Fruit fly (Drosophila melanogaster) whole organism, prepupa: ENCODE data around the gene CG34330.
A peak's percentile ranks its signal among the peaks of the same experiment; 100 is the strongest.

Experiments
- CG10631 ChIP-seq: fragments of 200-800 bp; sonication (Bioruptor generic); optimal IDR thresholded peaks from 2 replicates; lab custom pipeline; 2016; ENCODE audit warnings: missing biosample characterization, missing genetic modification characterization
- CG10669 ChIP-seq: fragments of 200-800 bp; sonication (Bioruptor generic); optimal IDR thresholded peaks from 3 replicates; lab custom pipeline; 2018; ENCODE audit warnings: missing biosample characterization, mild to moderate bottlenecking, missing genetic modification characterization, moderate library complexity
- CG1621 ChIP-seq: fragments of 200-800 bp; sonication (Bioruptor generic); optimal IDR thresholded peaks from 3 replicates; lab custom pipeline; 2018; ENCODE audit warnings: missing biosample characterization, mild to moderate bottlenecking, missing genetic modification characterization
- CG3032 ChIP-seq: fragments of 200-800 bp; optimal IDR thresholded peaks from 2 replicates; lab custom pipeline; 2019; ENCODE audit warnings: missing biosample characterization, mild to moderate bottlenecking, missing genetic modification characterization, moderate library complexity
- CG32006 ChIP-seq: fragments of 200-800 bp; sonication (Bioruptor generic); optimal IDR thresholded peaks from 3 replicates; lab custom pipeline; 2017; ENCODE audit warnings: missing biosample characterization, mild to moderate bottlenecking, missing genetic modification characterization
- CG34406 ChIP-seq: fragments of 200-800 bp; sonication (Bioruptor generic); optimal IDR thresholded peaks from 3 replicates; lab custom pipeline; 2016; ENCODE audit warnings: missing biosample characterization, missing genetic modification characterization
- CG3919 ChIP-seq: fragments of 200-800 bp; sonication (Bioruptor generic); optimal IDR thresholded peaks from 3 replicates; lab custom pipeline; 2016; ENCODE audit warnings: missing biosample characterization, missing genetic modification characterization
- CG6276 ChIP-seq: fragments of 200-800 bp; sonication (Bioruptor generic); optimal IDR thresholded peaks from 2 replicates; lab custom pipeline; 2017; ENCODE audit warnings: missing biosample characterization, mild to moderate bottlenecking, missing genetic modification characterization
- CG6792 ChIP-seq: fragments of 200-800 bp; sonication (Bioruptor generic); optimal IDR thresholded peaks from 3 replicates; lab custom pipeline; 2016; ENCODE audit warnings: missing biosample characterization, missing genetic modification characterization
- CG6808 ChIP-seq: fragments of 200-800 bp; sonication (Bioruptor generic); optimal IDR thresholded peaks from 3 replicates; lab custom pipeline; 2017; ENCODE audit warnings: missing biosample characterization, missing genetic modification characterization, mild to moderate bottlenecking, moderate library complexity, missing genetic modification reagents
- CG7368 ChIP-seq: fragments of 200-800 bp; sonication (Bioruptor generic); optimal IDR thresholded peaks from 3 replicates; lab custom pipeline; 2016; ENCODE audit warnings: missing biosample characterization, missing genetic modification characterization
- CG9139 ChIP-seq: fragments of 200-800 bp; sonication (Bioruptor generic); optimal IDR thresholded peaks from 3 replicates; lab custom pipeline; 2017; ENCODE audit warnings: missing biosample characterization, mild to moderate bottlenecking, missing genetic modification characterization
- Eip78C ChIP-seq: fragments of 200-800 bp; sonication (Bioruptor generic); peaks from one replicate; lab custom pipeline; 2016; ENCODE audit warnings: missing biosample characterization, missing genetic modification characterization
- Ets21C ChIP-seq: fragments of 200-800 bp; sonication (Bioruptor generic); optimal IDR thresholded peaks from 3 replicates; lab custom pipeline; 2016; ENCODE audit warnings: missing biosample characterization, missing genetic modification characterization
- Ets96B ChIP-seq: fragments of 200-800 bp; optimal IDR thresholded peaks from 2 replicates; lab custom pipeline; 2019; ENCODE audit warnings: missing biosample characterization, mild to moderate bottlenecking, missing genetic modification characterization, moderate library complexity
- Gug ChIP-seq: fragments of 200-800 bp; sonication (Bioruptor generic); IDR thresholded peaks from 2 replicates; pipeline ENCODE4 v1.3.6; 2022; ENCODE audit warnings: missing biosample characterization, missing genetic modification characterization
- Hr38 ChIP-seq: sonication (Bioruptor generic); optimal IDR thresholded peaks from 2 replicates; lab custom pipeline; 2016; ENCODE audit warnings: missing biosample characterization, missing genetic modification characterization
- Hr39 ChIP-seq: fragments of 200-800 bp; sonication (Bioruptor generic); optimal IDR thresholded peaks from 2 replicates; lab custom pipeline; 2016; ENCODE audit warnings: missing biosample characterization, missing genetic modification characterization
- Lpt ChIP-seq: fragments of 200-800 bp; sonication (Bioruptor generic); optimal IDR thresholded peaks from 3 replicates; lab custom pipeline; 2016; ENCODE audit warnings: missing biosample characterization, missing genetic modification characterization
- OdsH ChIP-seq: fragments of 200-800 bp; sonication (Bioruptor generic); optimal IDR thresholded peaks from 3 replicates; lab custom pipeline; 2016; ENCODE audit warnings: missing biosample characterization, missing genetic modification characterization
- Sox15 ChIP-seq: fragments of 200-800 bp; sonication (Bioruptor generic); optimal IDR thresholded peaks from 3 replicates; lab custom pipeline; 2016; ENCODE audit warnings: missing biosample characterization, missing genetic modification characterization
- achi ChIP-seq: fragments of 200-800 bp; sonication (Bioruptor generic); optimal IDR thresholded peaks from 3 replicates; lab custom pipeline; 2016; ENCODE audit warnings: missing biosample characterization, missing genetic modification characterization
- acj6 ChIP-seq: fragments of 200-800 bp; sonication (Bioruptor generic); optimal IDR thresholded peaks from 3 replicates; lab custom pipeline; 2016; ENCODE audit warnings: missing biosample characterization, missing genetic modification characterization
- dsx ChIP-seq: fragments of 200-800 bp; optimal IDR thresholded peaks from 3 replicates; lab custom pipeline; 2019; ENCODE audit warnings: missing biosample characterization, mild to moderate bottlenecking, missing genetic modification characterization, moderate library complexity; ENCODE audit not compliant: poor library complexity, severe bottlenecking
- esn ChIP-seq: fragments of 200-800 bp; sonication (Bioruptor generic); optimal IDR thresholded peaks from 2 replicates; lab custom pipeline; 2016; ENCODE audit warnings: missing biosample characterization, mild to moderate bottlenecking, missing genetic modification characterization, moderate library complexity
- fkh ChIP-seq: fragments of 200-800 bp; sonication (Bioruptor generic); optimal IDR thresholded peaks from 3 replicates; lab custom pipeline; 2017; ENCODE audit warnings: missing biosample characterization, mild to moderate bottlenecking, missing genetic modification characterization, moderate library complexity
- lz ChIP-seq: fragments of 200-800 bp; sonication (Bioruptor generic); optimal IDR thresholded peaks from 3 replicates; lab custom pipeline; 2016; ENCODE audit warnings: missing biosample characterization, missing genetic modification characterization
- net ChIP-seq: fragments of 200-800 bp; sonication (Bioruptor generic); optimal IDR thresholded peaks from 3 replicates; lab custom pipeline; 2016; ENCODE audit warnings: missing biosample characterization, missing genetic modification characterization
- pdm3 ChIP-seq: fragments of 200-800 bp; sonication (Bioruptor generic); optimal IDR thresholded peaks from 3 replicates; lab custom pipeline; 2016; ENCODE audit warnings: missing biosample characterization, missing genetic modification characterization
- spab ChIP-seq: fragments of 200-800 bp; sonication (Bioruptor generic); optimal IDR thresholded peaks from 2 replicates; lab custom pipeline; 2017; ENCODE audit warnings: missing biosample characterization, mild to moderate bottlenecking, missing genetic modification characterization, missing genetic modification reagents
- svp ChIP-seq: fragments of 200-800 bp; sonication (Bioruptor generic); peaks from one replicate; lab custom pipeline; 2016; ENCODE audit warnings: missing biosample characterization, missing genetic modification characterization
- vri ChIP-seq: fragments of 200-800 bp; sonication (Bioruptor generic); optimal IDR thresholded peaks from 3 replicates; lab custom pipeline; 2016; ENCODE audit warnings: missing biosample characterization, mild to moderate bottlenecking, missing genetic modification characterization

The CG34330 gene

DNA sequence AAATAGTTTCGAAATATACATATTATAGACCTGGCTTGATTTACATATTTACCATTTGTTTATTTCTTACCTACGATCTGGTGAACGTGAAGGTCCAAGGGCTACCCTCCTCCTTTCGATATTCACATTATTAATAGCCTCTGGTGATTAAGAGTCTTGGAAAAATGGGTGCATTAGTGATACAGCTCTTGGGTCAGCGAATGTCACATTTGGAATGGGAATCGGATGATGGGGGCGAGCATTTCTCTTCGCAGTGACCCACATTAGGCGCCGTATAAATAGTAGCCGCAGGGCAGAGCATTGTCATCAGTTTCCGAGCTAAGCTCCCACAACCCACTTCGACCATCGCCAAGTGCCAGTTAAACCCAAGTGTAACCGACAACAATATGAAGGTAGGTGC, 8.6 kb upstream of the CG34330 start, which contains the start of gene CG7406:
TSS of gene CG7406 (plus strand) at position 301 of the 400 bp plus-strand sequence.
- TF ChIP-seq Lpt (GFP tag; lab: Kevin White, UChicago) (no peak), Ets21C (GFP tag; lab: Kevin White, UChicago) (no peak), lz (GFP tag; lab: Kevin White, UChicago) (no peak), CG1621 (tag; lab: Kevin White, UChicago) (no peak)
- TF ChIP-seq, all 60 proteins: peak for 0

DNA sequence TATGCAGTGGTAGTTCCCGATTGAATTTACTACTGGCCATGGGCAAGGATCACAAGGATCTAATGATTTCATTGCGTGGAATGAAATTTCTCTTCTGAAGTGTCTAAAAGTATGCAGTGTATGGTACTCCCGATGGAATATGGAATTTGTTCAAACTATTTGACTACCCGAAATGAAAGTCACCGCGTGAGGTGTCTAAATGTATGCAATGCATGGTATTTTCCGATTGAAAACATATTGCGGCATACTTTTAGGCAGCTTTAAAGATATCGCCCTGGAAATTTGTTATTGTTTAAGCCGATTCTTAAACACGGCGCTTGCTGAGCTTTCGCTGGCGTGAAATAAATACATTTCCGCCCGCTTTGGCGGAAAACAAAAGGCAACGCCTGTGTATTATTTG, 5.8 kb upstream of the CG34330 start:
- TF ChIP-seq CG32006 (GFP tag; lab: Kevin White, UChicago) (no peak), CG7368 (GFP tag; lab: Kevin White, UChicago) (no peak), dsx (GFP tag; lab: Kevin White, UChicago) (no peak), Ets96B (tag; lab: Kevin White, UChicago) (no peak)
- TF ChIP-seq, all 60 proteins: peak for 0

DNA sequence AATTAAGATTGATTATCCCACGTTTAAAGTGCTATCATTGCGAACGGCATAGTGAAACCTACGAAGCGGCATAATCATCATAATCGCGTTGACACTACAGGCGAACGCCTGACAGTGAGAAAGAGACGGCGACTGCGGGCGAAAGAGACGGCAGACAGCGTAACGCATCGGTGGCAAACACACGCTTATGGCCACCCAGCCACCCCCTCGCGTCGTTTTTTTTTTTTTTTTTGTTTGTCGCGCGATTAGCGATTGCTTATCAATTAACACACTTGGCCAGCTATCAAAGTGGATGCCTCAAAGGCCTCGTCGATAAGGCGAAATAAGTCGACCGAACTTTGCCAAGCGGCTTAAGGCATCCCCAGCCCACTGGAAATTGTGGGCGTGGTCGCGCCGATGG, 5.1 kb upstream of the CG34330 start:
- TF ChIP-seq acj6 (GFP tag; lab: Kevin White, UChicago) (no peak), svp (GFP tag; lab: Kevin White, UChicago) (peak; percentile 79), pdm3 (GFP tag; lab: Kevin White, UChicago) (no peak), spab (GFP tag; lab: Kevin White, UChicago) (no peak), CG6276 (GFP tag; lab: Kevin White, UChicago) (no peak), fkh (GFP tag; lab: Kevin White, UChicago) (peak; percentile 31), Sox15 (GFP tag; lab: Kevin White, UChicago) (no peak), CG3032 (tag; lab: Kevin White, UChicago) (no peak), lz (GFP tag; lab: Kevin White, UChicago) (no peak), CG6792 (GFP tag; lab: Kevin White, UChicago) (no peak), CG32006 (GFP tag; lab: Kevin White, UChicago) (no peak), Eip78C (peak; percentile 24), vri (GFP tag; lab: Kevin White, UChicago) (peak; percentile 22), CG3919 (GFP tag; lab: Kevin White, UChicago) (no peak), CG34406 (GFP tag; lab: Kevin White, UChicago) (no peak), CG9139 (GFP tag; lab: Kevin White, UChicago) (no peak)

DNA sequence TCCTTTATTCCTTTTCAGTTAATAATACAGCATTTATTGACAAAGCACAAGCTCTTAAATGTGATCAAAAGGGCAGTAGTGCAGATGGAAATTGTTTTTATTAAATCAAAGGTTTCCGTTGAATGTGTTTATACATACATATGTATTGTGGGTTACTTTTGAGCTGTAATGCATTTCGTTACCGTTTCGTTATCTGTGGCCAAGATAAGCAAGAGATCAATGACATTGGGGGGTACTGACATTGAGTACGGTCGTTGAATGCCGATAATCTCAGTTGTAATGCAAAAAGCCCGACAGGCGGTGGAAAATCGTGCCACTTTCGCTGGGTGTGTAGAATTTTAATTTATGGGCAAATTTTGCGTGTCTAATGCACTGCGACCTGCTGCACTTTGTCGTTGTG, 4.2 kb upstream of the CG34330 start:
- TF ChIP-seq CG6792 (GFP tag; lab: Kevin White, UChicago) (no peak), achi (GFP tag; lab: Kevin White, UChicago) (no peak), svp (GFP tag; lab: Kevin White, UChicago) (peak; percentile 83), net (GFP tag; lab: Kevin White, UChicago) (no peak), vri (GFP tag; lab: Kevin White, UChicago) (peak; percentile 12)

DNA sequence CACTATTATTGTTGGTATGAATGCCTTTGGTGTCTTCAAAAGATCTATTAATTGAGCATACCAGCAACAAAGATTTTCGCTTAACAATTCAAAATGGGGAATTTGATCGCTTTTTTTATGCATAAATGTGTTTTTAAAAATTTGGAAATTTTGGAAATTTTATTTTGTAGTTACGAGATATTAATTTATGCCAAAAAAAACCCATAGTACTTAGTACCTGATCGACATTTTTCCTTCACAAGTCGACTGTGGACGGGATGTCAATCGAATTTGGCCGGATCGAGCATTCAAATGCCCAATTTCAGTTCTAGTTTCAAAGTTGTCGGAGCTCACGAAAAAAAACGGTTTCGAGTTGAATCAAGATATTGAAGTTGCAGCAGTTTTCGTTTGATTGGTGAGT, 12.2 kb downstream of the CG34330 start, which contains the start of gene CG14190:
TSS of gene CG14190 (plus strand) at position 301 of the 400 bp plus-strand sequence.
- TF ChIP-seq esn (no peak), OdsH (GFP tag; lab: Kevin White, UChicago) (no peak), Hr39 (GFP tag; lab: Kevin White, UChicago) (no peak), Gug (no peak), Hr38 (GFP tag; lab: Kevin White, UChicago) (no peak), acj6 (GFP tag; lab: Kevin White, UChicago) (no peak), CG10669 (GFP tag; lab: Kevin White, UChicago) (no peak), CG6808 (GFP tag; lab: Kevin White, UChicago) (no peak), CG10631 (GFP tag; lab: Kevin White, UChicago) (no peak)
